Worm (Caenorhabditis elegans): ENCODE data around the gene W06G6.9.

ce11 chrV:16598437-16598836 lies 47.8 kb downstream of the W06G6.9 start:
- TF ChIP-seq ama-1 (optimal IDR thresholded peaks at IDR 0.05) (no peak), ztf-11 (tag; optimal IDR thresholded peaks at IDR 0.05) (no peak), ztf-4 (tag; optimal IDR thresholded peaks at IDR 0.05) (no peak), irx-1 (tag; optimal IDR thresholded peaks at IDR 0.05) (no peak), snpc-4 (tag; optimal IDR thresholded peaks at IDR 0.05) (no peak)

Measured in whole organism, L1 larva.